Worm (Caenorhabditis elegans) whole organism, L4 larva: Measurements from ENCODE around the gene clec-157.

Experiments used
- T20F7.1 ChIP-seq: fragments of 200-800 bp; sonication (Bioruptor generic); optimal IDR thresholded peaks from 2 replicates; lab custom pipeline; 2018; ENCODE audit warnings: mild to moderate bottlenecking, missing genetic modification characterization, missing compliant biosample characterization
- aha-1 ChIP-seq: fragments of 150-350 bp; peaks from one replicate; lab custom pipeline; 2014; ENCODE audit warnings: missing biosample characterization, missing genetic modification characterization
- ama-1 ChIP-seq: fragments of 150-350 bp; optimal IDR thresholded peaks from 2 replicates; lab custom pipeline; 2014; ENCODE audit warnings: inconsistent platforms, mixed read lengths
- ceh-28 ChIP-seq: fragments of 150-350 bp; optimal IDR thresholded peaks from 2 replicates; lab custom pipeline; 2014; ENCODE audit warnings: missing biosample characterization, missing genetic modification reagents, missing genetic modification characterization
- ceh-32 ChIP-seq: sonication (generic microtip); optimal IDR thresholded peaks from 2 replicates; lab custom pipeline; 2016; ENCODE audit warnings: mild to moderate bottlenecking, missing genetic modification characterization, missing compliant biosample characterization; ENCODE audit not compliant: poor library complexity
- ceh-62 ChIP-seq: sonication (generic microtip); optimal IDR thresholded peaks from 2 replicates; lab custom pipeline; 2017; ENCODE audit warnings: missing biosample characterization, missing genetic modification characterization
- ceh-82 ChIP-seq: sonication (generic microtip); optimal IDR thresholded peaks from 2 replicates; lab custom pipeline; 2017; ENCODE audit warnings: missing biosample characterization, missing genetic modification characterization
- ctbp-1 ChIP-seq: fragments of 200-800 bp; sonication (Bioruptor generic); IDR thresholded peaks from 2 replicates; pipeline ENCODE4 v1.3.6; 2022; ENCODE audit warnings: missing genetic modification reagents, missing genetic modification characterization, missing compliant biosample characterization
- daf-16 ChIP-seq, 3 experiments: sonication (generic microtip); optimal IDR thresholded peaks; 2 replicates each; lab custom pipeline; 2016 to 2017; ENCODE audit warnings: missing genetic modification characterization in 3 of 3, missing genetic modification reagents in 3 of 3, mild to moderate bottlenecking in 2 of 3, missing compliant biosample characterization in 2 of 3, missing biosample characterization in 1 of 3, moderate library complexity in 1 of 3
- daf-19 ChIP-seq: fragments of 200-800 bp; sonication (Bioruptor generic); conservative IDR thresholded peaks from 2 replicates; pipeline ENCODE4 v1.3.6; 2022; ENCODE audit warnings: missing genetic modification characterization, missing compliant biosample characterization
- daf-8 ChIP-seq: fragments of 200-800 bp; sonication (Bioruptor generic); IDR thresholded peaks from 2 replicates; pipeline ENCODE4 v1.3.6; 2022; ENCODE audit warnings: missing genetic modification characterization, missing compliant biosample characterization
- dmd-6 ChIP-seq: fragments of 200-800 bp; sonication (Bioruptor generic); IDR thresholded peaks from 2 replicates; pipeline ENCODE4 v1.3.6; 2022; ENCODE audit warnings: missing genetic modification reagents, missing genetic modification characterization, missing compliant biosample characterization
- dmd-9 ChIP-seq: fragments of 200-800 bp; sonication (Bioruptor generic); IDR thresholded peaks from 2 replicates; pipeline ENCODE4 v1.3.6; 2022; ENCODE audit warnings: missing genetic modification reagents, missing genetic modification characterization, missing compliant biosample characterization
- dpl-1 ChIP-seq: fragments of 150-350 bp; optimal IDR thresholded peaks from 2 replicates; lab custom pipeline; 2014; ENCODE audit warnings: missing biosample characterization, missing genetic modification reagents, missing genetic modification characterization
- fkh-10 ChIP-seq: fragments of 150-350 bp; optimal IDR thresholded peaks from 2 replicates; lab custom pipeline; 2014; ENCODE audit warnings: missing biosample characterization, missing genetic modification reagents, missing genetic modification characterization
- fos-1 ChIP-seq: fragments of 150-350 bp; optimal IDR thresholded peaks from 2 replicates; lab custom pipeline; 2014; ENCODE audit warnings: missing biosample characterization, missing genetic modification characterization
- gei-8 ChIP-seq: fragments of 200-800 bp; sonication (Bioruptor generic); optimal IDR thresholded peaks from 2 replicates; lab custom pipeline; 2018; ENCODE audit warnings: mild to moderate bottlenecking, missing genetic modification characterization, missing compliant biosample characterization
- hif-1 ChIP-seq, 2 experiments: sonication (generic microtip); optimal IDR thresholded peaks; 2 replicates each; lab custom pipeline; 2016 to 2017; ENCODE audit warnings: missing compliant biosample characterization in 2 of 2, missing genetic modification characterization in 2 of 2, missing genetic modification reagents in 2 of 2, missing genotype in 2 of 2, mild to moderate bottlenecking in 1 of 2
- hlh-30 ChIP-seq: sonication (generic microtip); optimal IDR thresholded peaks from 2 replicates; lab custom pipeline; 2017; ENCODE audit warnings: antibody characterized with exemption, mild to moderate bottlenecking, missing genetic modification characterization, missing compliant biosample characterization; ENCODE audit not compliant: insufficient read depth
- lin-38 ChIP-seq: fragments of 200-800 bp; sonication (Bioruptor generic); IDR thresholded peaks from 2 replicates; pipeline ENCODE4 v1.3.6; 2022; ENCODE audit warnings: missing genetic modification reagents, missing genetic modification characterization, missing compliant biosample characterization
- lin-39 ChIP-seq: fragments of 150-350 bp; optimal IDR thresholded peaks from 2 replicates; lab custom pipeline; 2014; ENCODE audit warnings: missing biosample characterization, missing genetic modification reagents, missing genetic modification characterization
- madf-5 ChIP-seq, 2 experiments: fragments of 200-800 bp; sonication (Bioruptor generic); IDR thresholded peaks; 2 replicates each; pipeline ENCODE4 v1.3.6; 2022; ENCODE audit warnings: missing compliant biosample characterization in 2 of 2, missing genetic modification characterization in 2 of 2
- madf-9 ChIP-seq: fragments of 200-800 bp; sonication (Bioruptor generic); conservative IDR thresholded peaks from 2 replicates; pipeline ENCODE4 v1.3.6; 2022; ENCODE audit warnings: missing genetic modification reagents, missing genetic modification characterization, missing compliant biosample characterization
- mdl-1 ChIP-seq, 2 experiments: fragments of 150-350 bp in 1 of 2; sonication (generic microtip) in 1 of 2; optimal IDR thresholded peaks; 2 replicates each; lab custom pipeline; 2014 to 2017; ENCODE audit warnings: missing biosample characterization in 2 of 2, missing genetic modification characterization in 2 of 2
- mdt-29 ChIP-seq: fragments of 200-800 bp; sonication (Bioruptor generic); IDR thresholded peaks from 2 replicates; pipeline ENCODE4 v1.3.6; 2022; ENCODE audit warnings: missing genetic modification reagents, missing genetic modification characterization, missing compliant biosample characterization
- nhr-102 ChIP-seq: sonication (generic microtip); optimal IDR thresholded peaks from 2 replicates; lab custom pipeline; 2016; ENCODE audit warnings: mild to moderate bottlenecking, missing genetic modification characterization, moderate library complexity, missing compliant biosample characterization
- nhr-11 ChIP-seq: fragments of 150-350 bp; optimal IDR thresholded peaks from 2 replicates; lab custom pipeline; 2014; ENCODE audit warnings: missing biosample characterization, missing genetic modification characterization
- nhr-237 ChIP-seq: sonication (generic microtip); optimal IDR thresholded peaks from 2 replicates; lab custom pipeline; 2017; ENCODE audit warnings: missing biosample characterization, missing genetic modification characterization
- nhr-28 ChIP-seq: fragments of 150-350 bp; optimal IDR thresholded peaks from 2 replicates; lab custom pipeline; 2014; ENCODE audit warnings: missing biosample characterization, missing genetic modification characterization
- nhr-41 ChIP-seq: fragments of 200-800 bp; sonication (Bioruptor generic); IDR thresholded peaks from 2 replicates; pipeline ENCODE4 v1.3.6; 2022; ENCODE audit warnings: missing genetic modification reagents, missing genetic modification characterization, missing compliant biosample characterization
- nhr-6 ChIP-seq: fragments of 150-350 bp; optimal IDR thresholded peaks from 2 replicates; lab custom pipeline; 2014; ENCODE audit warnings: missing biosample characterization, missing genetic modification characterization
- pha-4 ChIP-seq, 2 experiments: fragments of 150-350 bp in 1 of 2; fragments of 200-800 bp in 1 of 2; sonication (Bioruptor generic) in 1 of 2; IDR thresholded peaks in 1 of 2; optimal IDR thresholded peaks in 1 of 2; 2 replicates each; pipeline versions ENCODE4 v1.3.6 to Lab custom; 2014 to 2022; ENCODE audit warnings: missing genetic modification characterization in 2 of 2, missing genetic modification reagents in 2 of 2, missing biosample characterization in 1 of 2, missing compliant biosample characterization in 1 of 2
- saeg-2 ChIP-seq: fragments of 200-800 bp; sonication (Bioruptor generic); IDR thresholded peaks from 2 replicates; pipeline ENCODE4 v1.3.6; 2022; ENCODE audit warnings: missing genetic modification reagents, missing genetic modification characterization, missing compliant biosample characterization
- sdz-12 ChIP-seq: fragments of 200-800 bp; sonication (Bioruptor generic); optimal IDR thresholded peaks from 2 replicates; lab custom pipeline; 2018; ENCODE audit warnings: mild to moderate bottlenecking, missing genetic modification characterization, missing compliant biosample characterization
- set-16 ChIP-seq: fragments of 200-800 bp; sonication (Bioruptor generic); IDR thresholded peaks from 2 replicates; pipeline ENCODE4 v1.3.6; 2022; ENCODE audit warnings: missing genetic modification reagents, missing genetic modification characterization, missing compliant biosample characterization
- skn-1 ChIP-seq: fragments of 150-350 bp; optimal IDR thresholded peaks from 2 replicates; lab custom pipeline; 2014; ENCODE audit warnings: missing biosample characterization, missing genetic modification characterization
- snpc-1.2 ChIP-seq: fragments of 200-800 bp; sonication (Bioruptor generic); IDR thresholded peaks from 2 replicates; pipeline ENCODE4 v1.3.6; 2022; ENCODE audit warnings: missing genetic modification reagents, missing genetic modification characterization, missing compliant biosample characterization
- snpc-4 ChIP-seq: fragments of 150-350 bp; optimal IDR thresholded peaks from 2 replicates; lab custom pipeline; 2014; ENCODE audit warnings: missing biosample characterization, missing genetic modification characterization
- tra-1 ChIP-seq: fragments of 200-800 bp; sonication (Bioruptor generic); IDR thresholded peaks from 2 replicates; pipeline ENCODE4 v1.3.6; 2022; ENCODE audit warnings: missing genetic modification reagents, missing genetic modification characterization, missing compliant biosample characterization
- unc-130 ChIP-seq: sonication (generic microtip); optimal IDR thresholded peaks from 2 replicates; lab custom pipeline; 2016; ENCODE audit warnings: missing genetic modification reagents, missing genetic modification characterization, missing compliant biosample characterization
- unc-39 ChIP-seq: sonication (generic microtip); optimal IDR thresholded peaks from 2 replicates; lab custom pipeline; 2017; ENCODE audit warnings: missing biosample characterization, missing genetic modification characterization
- zag-1 ChIP-seq: fragments of 150-350 bp; optimal IDR thresholded peaks from 2 replicates; lab custom pipeline; 2014; ENCODE audit warnings: missing biosample characterization, missing genetic modification characterization
- zfp-3 ChIP-seq: fragments of 200-800 bp; sonication (Bioruptor generic); conservative IDR thresholded peaks from 2 replicates; pipeline ENCODE4 v1.3.6; 2022; ENCODE audit warnings: missing genetic modification reagents, missing genetic modification characterization, missing compliant biosample characterization
- zip-11 ChIP-seq: fragments of 200-800 bp; sonication (Bioruptor generic); IDR thresholded peaks from 2 replicates; pipeline ENCODE4 v1.3.6; 2022; ENCODE audit warnings: missing genetic modification characterization, missing compliant biosample characterization
- ztf-11 ChIP-seq: fragments of 150-350 bp; optimal IDR thresholded peaks from 2 replicates; lab custom pipeline; 2014; ENCODE audit warnings: missing biosample characterization, missing genetic modification characterization
- ztf-7 ChIP-seq: fragments of 150-350 bp; optimal IDR thresholded peaks from 2 replicates; lab custom pipeline; 2014; ENCODE audit warnings: missing biosample characterization, missing genetic modification characterization

The clec-157 gene

DNA sequence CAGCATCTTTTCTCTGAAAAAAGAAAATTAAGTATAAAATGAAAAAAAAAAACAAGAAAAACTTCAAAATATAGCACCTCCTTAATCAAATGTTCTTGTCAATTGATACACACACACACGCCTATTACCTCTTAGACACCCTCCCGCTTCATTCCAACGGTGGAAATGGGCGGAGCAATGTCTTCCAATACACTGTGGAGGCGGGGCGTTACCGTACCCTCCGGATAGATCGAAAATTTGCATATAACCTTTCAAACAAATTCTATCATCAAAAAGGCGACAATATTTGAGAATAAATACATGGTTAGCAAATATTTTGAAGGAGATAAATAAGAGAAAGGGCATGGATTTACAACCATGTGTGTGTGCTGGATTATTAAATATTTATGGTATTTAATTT is 36.1 kb downstream of the clec-157 start:
- TF ChIP-seq nhr-102 (tag; lab: Kevin White, UChicago) (no peak), lin-38 (GFP tag; lab: Robert Waterston, UW) (0 out of 2 replicates have a peak, but pooled peaks have one; percentile 17), dmd-6 (GFP tag; lab: Robert Waterston, UW) (no peak), ctbp-1 (GFP tag; lab: Robert Waterston, UW) (no peak), daf-16 (GFP tag; optimal IDR thresholded peaks at IDR 0.05; lab: Kevin White, UChicago) (no peak), daf-16 (tag; optimal IDR thresholded peaks at IDR 0.05; lab: Kevin White, UChicago) (peak; percentile 9)
- TF ChIP-seq, all 104 proteins: peak for 2

DNA sequence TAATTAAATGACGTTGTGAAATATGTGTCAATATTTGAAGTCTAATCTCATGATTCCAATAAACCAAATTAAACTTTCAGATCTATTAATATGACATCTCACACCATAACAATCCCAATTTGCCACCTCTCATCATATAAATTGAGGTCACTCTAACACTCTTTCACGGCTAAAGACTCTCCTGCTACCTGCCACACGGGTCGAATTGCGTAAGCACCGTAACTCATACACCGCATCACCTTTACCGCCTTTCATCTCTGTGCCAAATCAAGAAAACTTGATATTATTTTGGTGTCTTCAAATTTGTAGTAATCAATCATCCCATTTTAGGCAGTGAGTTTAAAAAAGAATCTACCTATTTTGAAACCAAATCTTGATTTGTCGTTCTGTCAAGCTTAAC is 37.9 kb downstream of the clec-157 start:
- TF ChIP-seq unc-39 (no peak), lin-39 (tag; lab: Kevin White, UChicago) (no peak), T20F7.1 (GFP tag; lab: Kevin White, UChicago) (no peak), set-16 (GFP tag; lab: Robert Waterston, UW) (no peak), daf-8 (GFP tag; lab: Robert Waterston, UW) (no peak), madf-5 (GFP tag; IDR thresholded peaks at IDR 0.05; lab: Robert Waterston, UW) (no peak), ztf-7 (tag; lab: Kevin White, UChicago) (no peak), snpc-4 (tag; lab: Kevin White, UChicago) (no peak), tra-1 (GFP tag; lab: Robert Waterston, UW) (no peak), fkh-10 (GFP tag; lab: Kevin White, UChicago) (no peak), daf-19 (GFP tag; lab: Robert Waterston, UW) (no peak), ceh-32 (no peak), gei-8 (GFP tag; lab: Kevin White, UChicago) (no peak), nhr-41 (GFP tag; lab: Robert Waterston, UW) (no peak), hlh-30 (tag; lab: Kevin White, UChicago) (no peak), ztf-11 (tag; lab: Kevin White, UChicago) (no peak), mdl-1 (tag; optimal IDR thresholded peaks at IDR 0.05; lab: Kevin White, UChicago) (no peak)

DNA sequence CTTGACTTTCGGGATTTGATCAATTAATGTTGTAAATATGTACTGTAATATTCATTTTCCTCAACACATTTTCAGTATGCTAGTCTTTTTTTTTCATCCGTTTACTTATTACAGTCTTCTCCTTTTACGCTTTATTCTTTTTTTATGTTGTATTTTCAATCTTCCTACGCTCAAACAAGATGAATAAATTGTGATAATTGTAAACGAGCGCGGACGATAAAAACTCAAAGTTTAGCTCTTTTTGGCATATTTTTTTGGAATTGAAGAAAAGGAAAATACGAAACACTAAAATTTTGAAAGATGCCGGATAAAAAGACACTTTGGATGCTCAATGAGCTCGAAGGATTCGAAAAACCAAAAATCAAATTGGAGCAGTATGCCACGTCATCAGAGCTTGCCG is 41.5 kb downstream of the clec-157 start, which contains the start of gene metl-5:
TSS of gene metl-5 (plus strand) at position 301 of the 400 bp plus-strand sequence.
- TF ChIP-seq ama-1 (lab: Kevin White, UChicago) (peak; percentile 9), ceh-82 (tag; lab: Kevin White, UChicago) (no peak), aha-1 (tag; lab: Kevin White, UChicago) (no peak)
- TF ChIP-seq, all 104 proteins: peak for 1

DNA sequence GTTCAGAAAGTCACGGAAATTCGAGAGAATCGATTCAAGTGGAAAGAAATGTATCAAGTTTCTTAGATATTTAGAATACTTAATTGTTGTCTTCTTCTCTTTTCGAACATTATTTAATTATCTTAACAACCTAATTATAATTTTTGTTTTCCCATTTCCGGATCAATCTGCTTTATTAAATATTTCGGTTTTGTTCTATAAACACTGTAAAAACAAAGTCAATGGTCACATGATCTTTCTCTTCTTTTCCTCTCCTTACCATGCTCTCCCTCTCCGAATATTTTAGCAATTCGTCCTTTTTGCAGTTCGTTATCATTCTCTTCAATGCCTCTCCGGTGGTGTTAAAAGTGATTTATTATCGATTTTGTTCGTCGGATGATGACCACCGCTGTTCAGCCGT is 47.7 kb downstream of the clec-157 start, which contains the start of gene tag-325:
TSS of gene tag-325 (plus strand) at position 301 of the 400 bp plus-strand sequence.
- TF ChIP-seq nhr-6 (tag; lab: Kevin White, UChicago) = no peak
- TF ChIP-seq madf-9 (GFP tag; lab: Robert Waterston, UW) = no peak
- TF ChIP-seq sdz-12 (GFP tag; lab: Kevin White, UChicago) = no peak
- no peak for TF ChIP-seq saeg-2 (GFP tag; lab: Robert Waterston, UW)
- TF ChIP-seq pha-4 (GFP tag; IDR thresholded peaks at IDR 0.05; lab: Robert Waterston, UW) = no peak
- no peak for TF ChIP-seq pha-4 (tag; optimal IDR thresholded peaks at IDR 0.05; lab: Kevin White, UChicago)
- TF ChIP-seq ceh-28 (tag; lab: Kevin White, UChicago) = no peak
- TF ChIP-seq nhr-28 (tag; lab: Kevin White, UChicago) = peak; percentile 15
- no peak for TF ChIP-seq fos-1 (tag; lab: Kevin White, UChicago)
- no peak for TF ChIP-seq nhr-102 (tag; lab: Kevin White, UChicago)
- no peak for TF ChIP-seq mdt-29
- peak; percentile 32 for TF ChIP-seq hlh-30 (tag; lab: Kevin White, UChicago)
- TF ChIP-seq snpc-4 (tag; lab: Kevin White, UChicago) = no peak
- no peak for TF ChIP-seq skn-1 (tag; lab: Kevin White, UChicago)
- no peak for TF ChIP-seq nhr-237 (tag; lab: Kevin White, UChicago)
- peak; percentile 42 for TF ChIP-seq aha-1 (tag; lab: Kevin White, UChicago)
- TF ChIP-seq zip-11 (GFP tag; lab: Robert Waterston, UW) = no peak
- TF ChIP-seq dmd-9 = no peak
- TF ChIP-seq snpc-1.2 (GFP tag; lab: Robert Waterston, UW) = no peak
- TF ChIP-seq zfp-3 (GFP tag; lab: Robert Waterston, UW) = no peak
- no peak for TF ChIP-seq daf-16 (GFP tag; optimal IDR thresholded peaks at IDR 0.05; lab: Kevin White, UChicago)
- TF ChIP-seq daf-16 (tag; optimal IDR thresholded peaks at IDR 0.05; lab: Kevin White, UChicago) = peak; percentile 17
- TF ChIP-seq dpl-1 (GFP tag; lab: Kevin White, UChicago) = no peak
- no peak for TF ChIP-seq zag-1 (tag; lab: Kevin White, UChicago)
- TF ChIP-seq unc-130 (GFP tag; lab: Kevin White, UChicago) = no peak
- TF ChIP-seq ceh-62 (tag; lab: Kevin White, UChicago) = no peak
- no peak for TF ChIP-seq hif-1 (tag; optimal IDR thresholded peaks at IDR 0.05; lab: Kevin White, UChicago)
- no peak for TF ChIP-seq nhr-11 (tag; lab: Kevin White, UChicago)
